Worm (Caenorhabditis elegans) whole organism, young adult: ENCODE data around the gene calu-1.
A peak's percentile ranks its signal among the peaks of the same experiment; 100 is the strongest.

Source experiments
- B0261.1 ChIP-seq: sonication (generic microtip); optimal IDR thresholded peaks from 2 replicates; lab custom pipeline; 2016; ENCODE audit warnings: mild to moderate bottlenecking, missing genetic modification characterization, moderate library complexity, missing compliant biosample characterization
- C06A6.2 ChIP-seq: fragments of 200-800 bp; sonication (Bioruptor generic); conservative IDR thresholded peaks from 2 replicates; pipeline ENCODE4 v1.3.6; 2022; ENCODE audit warnings: missing genetic modification characterization, missing compliant biosample characterization
- D2030.7 ChIP-seq: fragments of 200-800 bp; sonication (Bioruptor generic); IDR thresholded peaks from 2 replicates; pipeline ENCODE4 v1.3.6; 2022; ENCODE audit warnings: missing genetic modification reagents, missing genetic modification characterization, missing compliant biosample characterization
- F33H1.4 ChIP-seq: fragments of 200-800 bp; sonication (Bioruptor generic); IDR thresholded peaks from 2 replicates; pipeline ENCODE4 v1.3.6; 2022; ENCODE audit warnings: missing genetic modification reagents, missing genetic modification characterization, missing compliant biosample characterization
- F55B11.4 ChIP-seq: sonication (generic microtip); optimal IDR thresholded peaks from 2 replicates; lab custom pipeline; 2016; ENCODE audit warnings: missing compliant biosample characterization, missing genetic modification characterization, borderline replicate concordance; ENCODE audit not compliant: insufficient read depth
- F57C9.4 ChIP-seq: sonication (generic microtip); optimal IDR thresholded peaks from 2 replicates; lab custom pipeline; 2017; ENCODE audit warnings: mild to moderate bottlenecking, missing genetic modification characterization, missing compliant biosample characterization
- K12H6.12 ChIP-seq: fragments of 200-800 bp; sonication (Bioruptor generic); optimal IDR thresholded peaks from 2 replicates; lab custom pipeline; 2018; ENCODE audit warnings: mild to moderate bottlenecking, missing genetic modification characterization, missing compliant biosample characterization
- Y67H2A.10 ChIP-seq: fragments of 200-800 bp; sonication (Bioruptor generic); conservative IDR thresholded peaks from 2 replicates; pipeline ENCODE4 v1.3.6; 2022; ENCODE audit warnings: missing genetic modification reagents, missing genetic modification characterization, missing compliant biosample characterization
- Y79H2A.3 ChIP-seq: fragments of 200-800 bp; sonication (Bioruptor generic); conservative IDR thresholded peaks from 2 replicates; pipeline ENCODE4 v1.3.6; 2022; ENCODE audit warnings: missing genetic modification reagents, missing genetic modification characterization, missing compliant biosample characterization
- Y95B8A.8 ChIP-seq: fragments of 200-800 bp; sonication (Bioruptor generic); IDR thresholded peaks from 2 replicates; pipeline ENCODE4 v1.3.6; 2022; ENCODE audit warnings: missing genetic modification reagents, missing genetic modification characterization, missing compliant biosample characterization
- ZK185.1 ChIP-seq: sonication (generic microtip); optimal IDR thresholded peaks from 2 replicates; lab custom pipeline; 2016; ENCODE audit warnings: mild to moderate bottlenecking, missing genetic modification characterization, missing compliant biosample characterization; ENCODE audit not compliant: poor library complexity, severe bottlenecking
- aptf-2 ChIP-seq: fragments of 200-800 bp; sonication (Bioruptor generic); conservative IDR thresholded peaks from 2 replicates; pipeline ENCODE4 v1.3.6; 2022; ENCODE audit warnings: missing genetic modification reagents, missing genetic modification characterization, missing compliant biosample characterization
- aptf-3 ChIP-seq: fragments of 200-800 bp; sonication (Bioruptor generic); IDR thresholded peaks from 2 replicates; pipeline ENCODE4 v1.3.6; 2022; ENCODE audit warnings: missing genetic modification characterization, missing compliant biosample characterization
- athp-1 ChIP-seq: sonication (generic microtip); optimal IDR thresholded peaks from 2 replicates; lab custom pipeline; 2017; ENCODE audit warnings: mild to moderate bottlenecking, missing genetic modification characterization, missing compliant biosample characterization
- attf-3 ChIP-seq: fragments of 200-800 bp; sonication (Bioruptor generic); conservative IDR thresholded peaks from 2 replicates; pipeline ENCODE4 v1.3.6; 2022; ENCODE audit warnings: missing genetic modification reagents, missing genetic modification characterization, missing compliant biosample characterization
- attf-5 ChIP-seq: fragments of 200-800 bp; sonication (Bioruptor generic); optimal IDR thresholded peaks from 2 replicates; lab custom pipeline; 2018; ENCODE audit warnings: mild to moderate bottlenecking, missing genetic modification characterization, missing compliant biosample characterization
- bed-1 ChIP-seq: fragments of 200-800 bp; sonication (Bioruptor generic); IDR thresholded peaks from 2 replicates; pipeline ENCODE4 v1.3.6; 2022; ENCODE audit warnings: missing genetic modification reagents, missing genetic modification characterization, missing compliant biosample characterization
- cebp-1 ChIP-seq, 2 experiments: fragments of 200-800 bp in 1 of 2; sonication (Bioruptor generic) in 1 of 2; sonication (generic microtip) in 1 of 2; IDR thresholded peaks in 1 of 2; optimal IDR thresholded peaks in 1 of 2; 2 replicates each; pipeline versions ENCODE4 v1.3.6 to Lab custom; 2017 to 2022; ENCODE audit warnings: missing compliant biosample characterization in 2 of 2, missing genetic modification characterization in 2 of 2, mild to moderate bottlenecking in 1 of 2, missing genetic modification reagents in 1 of 2, moderate library complexity in 1 of 2
- ceh-27 ChIP-seq: fragments of 200-800 bp; sonication (Bioruptor generic); optimal IDR thresholded peaks from 2 replicates; lab custom pipeline; 2018; ENCODE audit warnings: mild to moderate bottlenecking, missing genetic modification characterization, moderate library complexity, missing compliant biosample characterization
- ceh-79 ChIP-seq: sonication (generic microtip); optimal IDR thresholded peaks from 2 replicates; lab custom pipeline; 2017; ENCODE audit warnings: mild to moderate bottlenecking, missing genetic modification characterization, missing compliant biosample characterization
- ceh-91 ChIP-seq: fragments of 200-800 bp; sonication (Bioruptor generic); IDR thresholded peaks from 2 replicates; pipeline ENCODE4 v1.3.6; 2022; ENCODE audit warnings: missing genetic modification reagents, missing genetic modification characterization, missing compliant biosample characterization
- die-1 ChIP-seq: sonication (generic microtip); optimal IDR thresholded peaks from 2 replicates; lab custom pipeline; 2016; ENCODE audit warnings: missing genotype, mild to moderate bottlenecking, missing genetic modification characterization, missing compliant biosample characterization
- fkh-3 ChIP-seq: sonication (generic microtip); optimal IDR thresholded peaks from 2 replicates; lab custom pipeline; 2016; ENCODE audit warnings: mild to moderate bottlenecking, missing genetic modification characterization, missing compliant biosample characterization
- hlh-12 ChIP-seq: sonication (generic microtip); optimal IDR thresholded peaks from 2 replicates; lab custom pipeline; 2016; ENCODE audit warnings: missing genetic modification characterization, missing compliant biosample characterization
- hlh-26 ChIP-seq: fragments of 200-800 bp; sonication (Bioruptor generic); conservative IDR thresholded peaks from 2 replicates; pipeline ENCODE4 v1.3.6; 2022; ENCODE audit warnings: missing genetic modification reagents, missing genetic modification characterization, missing compliant biosample characterization
- hmg-1.2 ChIP-seq: fragments of 200-800 bp; sonication (Bioruptor generic); IDR thresholded peaks from 2 replicates; pipeline ENCODE4 v1.3.6; 2022; ENCODE audit warnings: missing genetic modification reagents, missing genetic modification characterization, missing compliant biosample characterization
- hrde-1 ChIP-seq: sonication (generic microtip); optimal IDR thresholded peaks from 2 replicates; lab custom pipeline; 2016; ENCODE audit warnings: missing genetic modification characterization, mild to moderate bottlenecking, missing compliant biosample characterization, moderate library complexity, missing genotype, missing genetic modification reagents, borderline replicate concordance
- lag-1 ChIP-seq: fragments of 200-800 bp; sonication (Bioruptor generic); IDR thresholded peaks from 2 replicates; pipeline ENCODE4 v1.3.6; 2022; ENCODE audit warnings: missing genetic modification reagents, missing genetic modification characterization, missing compliant biosample characterization
- let-526 ChIP-seq: fragments of 200-800 bp; sonication (Bioruptor generic); IDR thresholded peaks from 2 replicates; pipeline ENCODE4 v1.3.6; 2022; ENCODE audit warnings: missing genetic modification reagents, missing genetic modification characterization, missing compliant biosample characterization
- lin-26 ChIP-seq: fragments of 200-800 bp; sonication (Bioruptor generic); IDR thresholded peaks from 2 replicates; pipeline ENCODE4 v1.3.6; 2022; ENCODE audit warnings: missing genetic modification reagents, missing genetic modification characterization, missing compliant biosample characterization
- lin-35 ChIP-seq, 3 experiments: fragments of 150-350 bp in 2 of 3; sonication (generic microtip) in 1 of 3; optimal IDR thresholded peaks; 2 replicates each; lab custom pipeline; 2014 to 2018; ENCODE audit warnings: missing biosample characterization in 3 of 3, missing genetic modification characterization in 3 of 3, missing genetic modification reagents in 3 of 3
- lir-1 ChIP-seq: fragments of 200-800 bp; sonication (Bioruptor generic); conservative IDR thresholded peaks from 2 replicates; pipeline ENCODE4 v1.3.6; 2022; ENCODE audit warnings: missing genetic modification reagents, missing genetic modification characterization, missing compliant biosample characterization
- lsy-27 ChIP-seq: sonication (generic microtip); optimal IDR thresholded peaks from 2 replicates; lab custom pipeline; 2017; ENCODE audit warnings: missing genetic modification characterization, mild to moderate bottlenecking, missing compliant biosample characterization, antibody characterized with exemption, missing genotype, borderline replicate concordance; ENCODE audit not compliant: insufficient read depth
- mcd-1 ChIP-seq: fragments of 200-800 bp; sonication (Bioruptor generic); IDR thresholded peaks from 2 replicates; pipeline ENCODE4 v1.3.6; 2022; ENCODE audit warnings: missing genetic modification reagents, missing genetic modification characterization, missing compliant biosample characterization
- mxl-1 ChIP-seq: sonication (generic microtip); optimal IDR thresholded peaks from 2 replicates; lab custom pipeline; 2016; ENCODE audit warnings: missing genetic modification characterization, missing compliant biosample characterization
- nfyb-1 ChIP-seq: fragments of 200-800 bp; sonication (Bioruptor generic); IDR thresholded peaks from 2 replicates; pipeline ENCODE4 v1.3.6; 2022; ENCODE audit warnings: missing genetic modification reagents, missing genetic modification characterization, missing compliant biosample characterization
- nhr-179 ChIP-seq: sonication (generic microtip); optimal IDR thresholded peaks from 2 replicates; lab custom pipeline; 2016; ENCODE audit warnings: mild to moderate bottlenecking, missing genetic modification characterization, missing compliant biosample characterization
- nhr-90 ChIP-seq: sonication (generic microtip); optimal IDR thresholded peaks from 2 replicates; lab custom pipeline; 2016; ENCODE audit warnings: missing genotype, mild to moderate bottlenecking, missing genetic modification characterization, missing compliant biosample characterization
- rec-8 ChIP-seq, 2 experiments: sonication (generic microtip); optimal IDR thresholded peaks; 2 replicates each; lab custom pipeline; 2016; ENCODE audit warnings: mild to moderate bottlenecking in 2 of 2, missing genetic modification characterization in 2 of 2, missing genetic modification reagents in 2 of 2, missing genotype in 2 of 2, missing biosample characterization in 1 of 2, missing compliant biosample characterization in 1 of 2, moderate library complexity in 1 of 2
- snpc-1.1 ChIP-seq: sonication (generic microtip); optimal IDR thresholded peaks from 2 replicates; lab custom pipeline; 2017; ENCODE audit warnings: missing genetic modification characterization, mild to moderate bottlenecking, missing compliant biosample characterization, antibody characterized with exemption, moderate library complexity, missing genotype, missing genetic modification reagents; ENCODE audit not compliant: insufficient read depth
- somi-1 ChIP-seq: fragments of 200-800 bp; sonication (Bioruptor generic); optimal IDR thresholded peaks from 2 replicates; lab custom pipeline; 2018; ENCODE audit warnings: mild to moderate bottlenecking, missing genetic modification characterization, missing compliant biosample characterization
- tbp1 ChIP-seq: fragments of 200-800 bp; sonication (Bioruptor generic); optimal IDR thresholded peaks from 2 replicates; lab custom pipeline; 2018; ENCODE audit warnings: mild to moderate bottlenecking, missing genetic modification characterization, missing compliant biosample characterization
- tbx-9 ChIP-seq: sonication (generic microtip); optimal IDR thresholded peaks from 2 replicates; lab custom pipeline; 2016; ENCODE audit warnings: borderline replicate concordance, missing genetic modification characterization, inconsistent platforms, missing compliant biosample characterization
- zfh-2 ChIP-seq: fragments of 200-800 bp; sonication (Bioruptor generic); conservative IDR thresholded peaks from 2 replicates; pipeline ENCODE4 v1.3.6; 2022; ENCODE audit warnings: missing genetic modification reagents, missing genetic modification characterization, missing compliant biosample characterization
- ztf-18 ChIP-seq: sonication (generic microtip); optimal IDR thresholded peaks from 2 replicates; lab custom pipeline; 2016; ENCODE audit warnings: missing genotype, mild to moderate bottlenecking, missing genetic modification characterization, missing compliant biosample characterization
- ztf-6 ChIP-seq: fragments of 200-800 bp; sonication (Bioruptor generic); IDR thresholded peaks from 2 replicates; pipeline ENCODE4 v1.3.6; 2022; ENCODE audit warnings: missing genetic modification reagents, missing genetic modification characterization, missing compliant biosample characterization

The calu-1 gene

ce11 chrX:4971427-4971826 is 714 bp upstream of the calu-1 start:
- TF ChIP-seq cebp-1 (GFP tag; IDR thresholded peaks at IDR 0.05; lab: Robert Waterston, UW) (no peak), cebp-1 (tag; optimal IDR thresholded peaks at IDR 0.05; lab: Kevin White, UChicago) (peak; percentile 56), zfh-2 (peak; percentile 76), lin-26 (peak; percentile 70; the same call in 1 of the 2 replicates), Y95B8A.8 (no peak), hlh-26 (no peak), bed-1 (GFP tag; lab: Robert Waterston, UW) (no peak), lin-35 (GFP tag; optimal IDR thresholded peaks at IDR 0.05; lab: Kevin White, UChicago) (peak in 1 of 3 experiments; percentile 19), tbp1 (GFP tag; lab: Kevin White, UChicago) (peak; percentile 17), ceh-79 (tag; lab: Kevin White, UChicago) (no peak), ztf-6 (GFP tag; lab: Robert Waterston, UW) (peak; percentile 41; the same call in 1 of the 2 replicates), lir-1 (GFP tag; lab: Robert Waterston, UW) (0 out of 2 replicates have a peak, but pooled peaks have one; percentile 31), hmg-1.2 (peak; percentile 90), ceh-27 (GFP tag; lab: Kevin White, UChicago) (peak; percentile 50), nfyb-1 (peak; percentile 37), mcd-1 (GFP tag; lab: Robert Waterston, UW) (peak; percentile 40), C06A6.2 (no peak; the same call in 1 of the 2 replicates)

DNA sequence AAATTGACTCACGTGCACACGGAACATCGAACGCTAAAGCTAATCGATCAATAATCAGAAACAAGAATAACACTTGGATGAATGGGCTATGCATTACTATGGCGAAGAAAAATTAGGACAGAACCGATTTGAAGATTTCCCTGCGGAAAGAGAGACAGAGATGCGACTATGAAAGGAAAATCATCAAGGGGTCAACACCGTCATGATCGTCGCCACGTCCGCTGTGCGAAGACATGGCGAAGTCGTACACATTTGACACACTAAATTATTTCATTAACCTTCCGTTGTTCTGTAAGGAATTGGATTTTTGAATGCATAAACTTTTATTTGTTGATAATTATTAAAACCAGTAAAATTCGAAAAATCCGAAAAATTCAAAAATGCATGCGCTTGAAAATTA is 1.5 kb downstream of the calu-1 start, which contains the start of gene M03F4.6:
Gene M03F4.6 (minus strand): TSS at position 101 of the 400 bp plus-strand sequence.
- TF ChIP-seq somi-1 (GFP tag; lab: Kevin White, UChicago) (no peak), athp-1 (peak; percentile 39), Y67H2A.10 (no peak), lsy-27 (no peak), mxl-1 (no peak), Y79H2A.3 (GFP tag; lab: Robert Waterston, UW) (no peak), ztf-18 (tag; lab: Kevin White, UChicago) (no peak), F57C9.4 (tag; lab: Kevin White, UChicago) (no peak), F55B11.4 (tag; lab: Kevin White, UChicago) (no peak), attf-5 (GFP tag; lab: Kevin White, UChicago) (no peak), die-1 (tag; lab: Kevin White, UChicago) (no peak), attf-3 (GFP tag; lab: Robert Waterston, UW) (no peak), aptf-3 (GFP tag; lab: Robert Waterston, UW) (0 out of 2 replicates have a peak, but pooled peaks have one; percentile 28), F33H1.4 (no peak), hlh-12 (tag; lab: Kevin White, UChicago) (no peak), snpc-1.1 (tag; lab: Kevin White, UChicago) (no peak), nhr-179 (tag; lab: Kevin White, UChicago) (no peak), hrde-1 (tag; lab: Kevin White, UChicago) (no peak), rec-8 (tag; optimal IDR thresholded peaks at IDR 0.05; lab: Kevin White, UChicago) (no peak), B0261.1 (tag; lab: Kevin White, UChicago) (no peak), D2030.7 (GFP tag; lab: Robert Waterston, UW) (no peak), tbx-9 (no peak), aptf-2 (GFP tag; lab: Robert Waterston, UW) (no peak), lag-1 (GFP tag; lab: Robert Waterston, UW) (no peak), cebp-1 (GFP tag; IDR thresholded peaks at IDR 0.05; lab: Robert Waterston, UW) (no peak), cebp-1 (tag; optimal IDR thresholded peaks at IDR 0.05; lab: Kevin White, UChicago) (peak; percentile 7), K12H6.12 (no peak), ceh-91 (no peak), fkh-3 (tag; lab: Kevin White, UChicago) (no peak), tbp1 (GFP tag; lab: Kevin White, UChicago) (peak; percentile 28), ZK185.1 (peak; percentile 11), nhr-90 (tag; lab: Kevin White, UChicago) (peak; percentile 3), let-526 (no peak)
